Worm (Caenorhabditis elegans) whole organism, L3 larva: Measurements from ENCODE around the gene F10E7.9.
A peak's percentile ranks its signal among the peaks of the same experiment; 100 is the strongest.
"Not testable (repeated sequence)": the region's sequence is repeated elsewhere in the genome, so short reads cannot be mapped to it uniquely, and the experiment has no call there.

Experiments used
- R02D3.7 ChIP-seq: fragments of 150-350 bp; optimal IDR thresholded peaks from 2 replicates; lab custom pipeline; 2014; ENCODE audit warnings: missing biosample characterization, missing genetic modification characterization
- ZK546.5 ChIP-seq: sonication (generic microtip); optimal IDR thresholded peaks from 2 replicates; lab custom pipeline; 2017; ENCODE audit warnings: missing biosample characterization, missing genetic modification characterization
- ama-1 ChIP-seq: fragments of 150-350 bp; optimal IDR thresholded peaks from 2 replicates; lab custom pipeline; 2018
- ceh-16 ChIP-seq: sonication (generic microtip); optimal IDR thresholded peaks from 2 replicates; lab custom pipeline; 2017; ENCODE audit warnings: missing biosample characterization, missing genetic modification characterization
- ceh-28 ChIP-seq: fragments of 150-350 bp; optimal IDR thresholded peaks from 2 replicates; lab custom pipeline; 2014; ENCODE audit warnings: missing biosample characterization, missing genetic modification reagents, missing genetic modification characterization
- ceh-82 ChIP-seq: fragments of 150-350 bp; optimal IDR thresholded peaks from 2 replicates; lab custom pipeline; 2014; ENCODE audit warnings: missing biosample characterization, missing genetic modification characterization
- daf-12 ChIP-seq: fragments of 150-350 bp; optimal IDR thresholded peaks from 2 replicates; lab custom pipeline; 2014; ENCODE audit warnings: missing biosample characterization, missing genetic modification reagents, missing genetic modification characterization
- egl-5 ChIP-seq: fragments of 150-350 bp; optimal IDR thresholded peaks from 2 replicates; lab custom pipeline; 2017; ENCODE audit warnings: missing biosample characterization, missing genetic modification reagents, missing genetic modification characterization, inconsistent platforms
- elt-1 ChIP-seq: fragments of 150-350 bp; optimal IDR thresholded peaks from 2 replicates; lab custom pipeline; 2014; ENCODE audit warnings: missing biosample characterization, missing genetic modification characterization
- elt-2 ChIP-seq: sonication (generic microtip); optimal IDR thresholded peaks from 2 replicates; lab custom pipeline; 2016; ENCODE audit warnings: missing genetic modification reagents, mild to moderate bottlenecking, missing genetic modification characterization, missing compliant biosample characterization
- eor-1 ChIP-seq, 2 experiments: fragments of 150-350 bp; optimal IDR thresholded peaks; 2 replicates each; lab custom pipeline; 2014 to 2018; ENCODE audit warnings: missing biosample characterization in 2 of 2, missing genetic modification characterization in 2 of 2
- fkh-2 ChIP-seq: fragments of 150-350 bp; optimal IDR thresholded peaks from 2 replicates; lab custom pipeline; 2014; ENCODE audit warnings: missing biosample characterization, missing genetic modification reagents, missing genetic modification characterization
- hmg-11 ChIP-seq: sonication (generic microtip); optimal IDR thresholded peaks from 2 replicates; lab custom pipeline; 2016; ENCODE audit warnings: missing genetic modification characterization, missing compliant biosample characterization
- jun-1 ChIP-seq: fragments of 150-350 bp; optimal IDR thresholded peaks from 2 replicates; lab custom pipeline; 2014; ENCODE audit warnings: missing biosample characterization, missing genetic modification reagents, missing genetic modification characterization
- lin-15B ChIP-seq: fragments of 150-350 bp; optimal IDR thresholded peaks from 2 replicates; lab custom pipeline; 2014; ENCODE audit warnings: missing biosample characterization, missing genetic modification characterization
- lin-39 ChIP-seq: fragments of 150-350 bp; optimal IDR thresholded peaks from 2 replicates; lab custom pipeline; 2018; ENCODE audit warnings: missing biosample characterization, missing genetic modification reagents, missing genetic modification characterization
- lsy-12 ChIP-seq: sonication (generic microtip); optimal IDR thresholded peaks from 2 replicates; lab custom pipeline; 2016; ENCODE audit warnings: mild to moderate bottlenecking, missing genetic modification characterization, missing compliant biosample characterization
- mdl-1 ChIP-seq: fragments of 150-350 bp; optimal IDR thresholded peaks from 2 replicates; lab custom pipeline; 2014; ENCODE audit warnings: missing biosample characterization, missing genetic modification characterization
- mml-1 ChIP-seq: fragments of 150-350 bp; sonication (generic microtip); optimal IDR thresholded peaks from 3 replicates; lab custom pipeline; 2014; ENCODE audit warnings: missing biosample characterization, missing genetic modification characterization
- nfya-1 ChIP-seq: sonication (generic microtip); optimal IDR thresholded peaks from 2 replicates; lab custom pipeline; 2017; ENCODE audit warnings: missing genetic modification characterization, mild to moderate bottlenecking, missing compliant biosample characterization, antibody characterized with exemption, moderate library complexity; ENCODE audit not compliant: insufficient read depth
- nhr-11 ChIP-seq: fragments of 150-350 bp; optimal IDR thresholded peaks from 2 replicates; lab custom pipeline; 2014; ENCODE audit warnings: missing biosample characterization, missing genetic modification characterization
- nhr-12 ChIP-seq: fragments of 150-350 bp; optimal IDR thresholded peaks from 2 replicates; lab custom pipeline; 2014; ENCODE audit warnings: missing biosample characterization, missing genetic modification characterization
- nhr-23 ChIP-seq: fragments of 150-350 bp; optimal IDR thresholded peaks from 2 replicates; lab custom pipeline; 2014; ENCODE audit warnings: missing biosample characterization, missing genetic modification reagents, missing genetic modification characterization
- nhr-25 ChIP-seq: sonication (generic microtip); optimal IDR thresholded peaks from 2 replicates; lab custom pipeline; 2017; ENCODE audit warnings: missing biosample characterization, missing genetic modification characterization
- nhr-28 ChIP-seq: fragments of 150-350 bp; optimal IDR thresholded peaks from 2 replicates; lab custom pipeline; 2014; ENCODE audit warnings: missing biosample characterization, missing genetic modification characterization
- nhr-76 ChIP-seq: fragments of 150-350 bp; sonication (generic microtip); optimal IDR thresholded peaks from 5 replicates; lab custom pipeline; 2014; ENCODE audit warnings: missing biosample characterization, missing genetic modification characterization
- pha-4 ChIP-seq: fragments of 150-350 bp; optimal IDR thresholded peaks from 2 replicates; lab custom pipeline; 2014; ENCODE audit warnings: missing biosample characterization, missing genetic modification reagents, missing genetic modification characterization
- pqm-1 ChIP-seq: fragments of 150-350 bp; optimal IDR thresholded peaks from 2 replicates; lab custom pipeline; 2017; ENCODE audit warnings: missing biosample characterization, missing genetic modification characterization, inconsistent platforms
- sea-2 ChIP-seq: fragments of 150-350 bp; sonication (generic microtip); optimal IDR thresholded peaks from 4 replicates; lab custom pipeline; 2014; ENCODE audit warnings: missing biosample characterization, missing genetic modification reagents, missing genetic modification characterization
- skn-1 ChIP-seq: fragments of 150-350 bp; optimal IDR thresholded peaks from 2 replicates; lab custom pipeline; 2014; ENCODE audit warnings: missing biosample characterization, missing genetic modification characterization
- snpc-4 ChIP-seq: fragments of 150-350 bp; optimal IDR thresholded peaks from 2 replicates; lab custom pipeline; 2014; ENCODE audit warnings: missing biosample characterization, missing genetic modification characterization
- tbx-2 ChIP-seq: sonication (generic microtip); optimal IDR thresholded peaks from 2 replicates; lab custom pipeline; 2016; ENCODE audit warnings: mild to moderate bottlenecking, missing genetic modification characterization, missing compliant biosample characterization
- unc-39 ChIP-seq: sonication (generic microtip); optimal IDR thresholded peaks from 4 replicates; lab custom pipeline; 2017; ENCODE audit warnings: missing biosample characterization, missing genetic modification characterization
- unc-62 ChIP-seq: fragments of 150-350 bp; sonication (generic microtip); optimal IDR thresholded peaks from 4 replicates; lab custom pipeline; 2014; ENCODE audit warnings: missing biosample characterization, missing genetic modification reagents, missing genetic modification characterization
- ztf-11 ChIP-seq: fragments of 150-350 bp; optimal IDR thresholded peaks from 2 replicates; lab custom pipeline; 2014; ENCODE audit warnings: missing biosample characterization, missing genetic modification characterization
- ztf-4 ChIP-seq: fragments of 150-350 bp; optimal IDR thresholded peaks from 2 replicates; lab custom pipeline; 2014; ENCODE audit warnings: missing biosample characterization, missing genetic modification characterization

The F10E7.9 gene

ce11 chrII:7093339-7093821 is 16.5 kb downstream of the F10E7.9 start, which contains the start of gene T02G5.3:
Gene T02G5.3, plus strand, starts transcription at chrII:7093389.
- TF ChIP-seq jun-1 (no peak), R02D3.7 (tag; lab: Kevin White, UChicago) (no peak)

ce11 chrII:7090852-7091251 is 19.0 kb downstream of the F10E7.9 start:
- no peak for TF ChIP-seq lsy-12 (tag; lab: Kevin White, UChicago)
- no peak for TF ChIP-seq hmg-11 (tag; lab: Kevin White, UChicago)
- TF ChIP-seq daf-12 (tag; lab: Kevin White, UChicago) = no peak
- TF ChIP-seq skn-1 (tag; lab: Kevin White, UChicago) = no peak
- no peak for TF ChIP-seq fkh-2
- TF ChIP-seq, all 47 proteins: peak for 0

ce11 chrII:7090085-7090484 is 19.8 kb downstream of the F10E7.9 start:
- TF ChIP-seq ztf-4 (tag; lab: Kevin White, UChicago) (no peak), nfya-1 (tag; lab: Kevin White, UChicago) (no peak), mdl-1 (no peak), ceh-16 (tag; lab: Kevin White, UChicago) (no peak), hmg-11 (tag; lab: Kevin White, UChicago) (no peak), tbx-2 (no peak), egl-5 (tag; lab: Kevin White, UChicago) (peak; percentile 31), pqm-1 (tag; lab: Kevin White, UChicago) (no peak), nhr-76 (tag; lab: Kevin White, UChicago) (no peak), skn-1 (tag; lab: Kevin White, UChicago) (no peak), nhr-25 (tag; lab: Kevin White, UChicago) (peak; percentile 71), ZK546.5 (no peak), ceh-28 (tag; lab: Kevin White, UChicago) (no peak), nhr-23 (tag; lab: Kevin White, UChicago) (no peak)

- not testable (repeated sequence) for TF ChIP-seq pha-4 (tag; lab: Kevin White, UChicago); pqm-1 (tag; lab: Kevin White, UChicago); fkh-2
These were observed 25.8 kb downstream of the F10E7.9 start, which contains the start of the genes T02G5.14 and T02G5.15 for ce11 chrII:7084021-7084420. Gene T02G5.14, plus strand, starts transcription at chrII:7084321. Gene T02G5.15, plus strand, starts transcription at chrII:7084321.

ce11 chrII:7075564-7076228 is 34.2 kb downstream of the F10E7.9 start, which contains the start of gene T02G5.7:
Gene T02G5.7, plus strand, starts transcription at chrII:7075614.
- TF ChIP-seq ama-1 (lab: Kevin White, UChicago) (peak; percentile 17), ceh-82 (tag; lab: Kevin White, UChicago) (no peak)

- TF ChIP-seq hmg-11 (tag; lab: Kevin White, UChicago) (no peak), lsy-12 (tag; lab: Kevin White, UChicago) (no peak), nhr-23 (tag; lab: Kevin White, UChicago) (no peak)
- TF ChIP-seq, all 47 proteins: peak for 0
These were observed 36.3 kb downstream of the F10E7.9 start, which contains the start of gene kat-1 for ce11 chrII:7073537-7073913. Gene kat-1, plus strand, starts transcription at chrII:7073814.

ce11 chrII:7072590-7073536 is 37.0 kb downstream of the F10E7.9 start:
- TF ChIP-seq ama-1 (lab: Kevin White, UChicago) (no peak), nhr-11 (tag; lab: Kevin White, UChicago) (peak; percentile 86), nhr-12 (tag; lab: Kevin White, UChicago) (no peak), ceh-28 (tag; lab: Kevin White, UChicago) (no peak), snpc-4 (tag; lab: Kevin White, UChicago) (no peak), elt-1 (tag; lab: Kevin White, UChicago) (no peak), daf-12 (tag; lab: Kevin White, UChicago) (no peak), pqm-1 (tag; lab: Kevin White, UChicago) (peak; percentile 41), eor-1 (tag; optimal IDR thresholded peaks at IDR 0.05; lab: Kevin White, UChicago) (no peak), hmg-11 (tag; lab: Kevin White, UChicago) (no peak), mml-1 (tag; lab: Kevin White, UChicago) (no peak), ztf-11 (tag; lab: Kevin White, UChicago) (no peak), unc-62 (GFP tag; lab: Kevin White, UChicago) (no peak), sea-2 (GFP tag; lab: Kevin White, UChicago) (no peak), mdl-1 (no peak), lin-39 (no peak), ztf-4 (tag; lab: Kevin White, UChicago) (no peak), elt-2 (tag; lab: Kevin White, UChicago) (peak; percentile 61), nhr-28 (no peak), lin-15B (tag; lab: Kevin White, UChicago) (peak; percentile 86), egl-5 (tag; lab: Kevin White, UChicago) (peak; percentile 76), jun-1 (peak; percentile 1), unc-39 (tag; lab: Kevin White, UChicago) (no peak)
